Worm (Caenorhabditis elegans): ENCODE results near the gene acl-14.

The acl-14 gene

ce11 chrV:9333316-9334048, at the start of gene acl-14:
TSS of gene acl-14 (minus strand) at chrV:9333631.
- TF ChIP-seq sup-37 (GFP tag; optimal IDR thresholded peaks at IDR 0.05) (no peak), snu-23 (GFP tag; optimal IDR thresholded peaks at IDR 0.05) (no peak), tbx-2 (tag; optimal IDR thresholded peaks at IDR 0.05) (no peak), nhr-71 (tag; optimal IDR thresholded peaks at IDR 0.05) (peak; percentile 21), rnt-1 (tag; optimal IDR thresholded peaks at IDR 0.05) (no peak), aha-1 (tag; optimal IDR thresholded peaks at IDR 0.05) (no peak), egl-27 (tag; optimal IDR thresholded peaks at IDR 0.05) (no peak), unc-130 (tag; optimal IDR thresholded peaks at IDR 0.05) (no peak), ztf-11 (tag; optimal IDR thresholded peaks at IDR 0.05) (no peak), lin-39 (tag; optimal IDR thresholded peaks at IDR 0.05) (no peak), aly-2 (tag; optimal IDR thresholded peaks at IDR 0.05) (no peak), ceh-82 (tag; optimal IDR thresholded peaks at IDR 0.05) (no peak), efl-1 (optimal IDR thresholded peaks at IDR 0.05) (no peak), efl-1 (GFP tag; optimal IDR thresholded peaks at IDR 0.05 in 1 of 2) (peak in 1 of 2 experiments; percentile 45), nhr-19 (GFP tag; conservative IDR thresholded peaks at IDR 0.05) (no peak), ceh-88 (GFP tag; IDR thresholded peaks at IDR 0.05) (no peak), zip-4 (GFP tag; optimal IDR thresholded peaks at IDR 0.05) (peak; percentile 71), fkh-8 (tag; optimal IDR thresholded peaks at IDR 0.05) (no peak), swsn-7 (tag; optimal IDR thresholded peaks at IDR 0.05) (no peak), fkh-4 (tag; optimal IDR thresholded peaks at IDR 0.05; ENCODE audit: borderline replicate concordance) (no peak), dsc-1 (tag; optimal IDR thresholded peaks at IDR 0.05) (no peak), pag-3 (tag; optimal IDR thresholded peaks at IDR 0.05; ENCODE audit: borderline replicate concordance, insufficient read depth) (peak; percentile 37), unc-98 (GFP tag; IDR thresholded peaks at IDR 0.05) (no peak), Y116A8C.19 (tag; optimal IDR thresholded peaks at IDR 0.05; ENCODE audit: borderline replicate concordance) (no peak), nhr-90 (tag; optimal IDR thresholded peaks at IDR 0.05; ENCODE audit: poor library complexity) (no peak), egl-13 (tag; optimal IDR thresholded peaks at IDR 0.05) (no peak), lsy-2 (tag; optimal IDR thresholded peaks at IDR 0.05) (no peak), nhr-85 (tag) (peak; percentile 89), mep-1 (tag; optimal IDR thresholded peaks at IDR 0.05) (no peak), ama-1 (optimal IDR thresholded peaks at IDR 0.05) (no peak), nhr-28 (tag; optimal IDR thresholded peaks at IDR 0.05) (no peak), irx-1 (tag; optimal IDR thresholded peaks at IDR 0.05) (no peak), isw-1 (GFP tag; IDR thresholded peaks at IDR 0.05) (no peak), hpl-2 (GFP tag; optimal IDR thresholded peaks at IDR 0.05) (no peak), ceh-8 (GFP tag; optimal IDR thresholded peaks at IDR 0.05) (no peak), skn-1 (tag; optimal IDR thresholded peaks at IDR 0.05) (peak; percentile 23), pax-3 (tag; optimal IDR thresholded peaks at IDR 0.05) (peak; percentile 4), jun-1 (tag; optimal IDR thresholded peaks at IDR 0.05) (no peak), snpc-4 (tag; optimal IDR thresholded peaks at IDR 0.05) (no peak), C34B4.2 (tag; optimal IDR thresholded peaks at IDR 0.05) (no peak), nhr-77 (tag; optimal IDR thresholded peaks at IDR 0.05) (no peak), xbp-1 (tag; optimal IDR thresholded peaks at IDR 0.05) (no peak), lir-3 (tag; optimal IDR thresholded peaks at IDR 0.05; ENCODE audit: poor library complexity) (no peak), pqm-1 (tag; optimal IDR thresholded peaks at IDR 0.05) (no peak), alr-1 (tag; optimal IDR thresholded peaks at IDR 0.05; ENCODE audit: borderline replicate concordance) (no peak), lin-15B (tag; optimal IDR thresholded peaks at IDR 0.05) (no peak), tlp-1 (tag; optimal IDR thresholded peaks at IDR 0.05) (no peak), mef-2 (tag; optimal IDR thresholded peaks at IDR 0.05) (no peak), ceh-63 (GFP tag; optimal IDR thresholded peaks at IDR 0.05) (no peak), mab-9 (GFP tag; IDR thresholded peaks at IDR 0.05) (no peak), lin-35 (GFP tag; optimal IDR thresholded peaks at IDR 0.05) (peak in 1 of 2 experiments; percentile 32), nhr-237 (tag; optimal IDR thresholded peaks at IDR 0.05) (no peak), nhr-11 (tag; optimal IDR thresholded peaks at IDR 0.05) (no peak)
